Fruit fly (Drosophila melanogaster): Measurements from ENCODE around the gene CG32112.

- TF ChIP-seq Dll (optimal IDR thresholded peaks at IDR 0.05) (no peak), pan (optimal IDR thresholded peaks at IDR 0.05) (no peak), EcR (GFP tag; optimal IDR thresholded peaks at IDR 0.05) (no peak), usp (GFP tag; optimal IDR thresholded peaks at IDR 0.05) (no peak), psq (optimal IDR thresholded peaks at IDR 0.05) (no peak), CG8478 (optimal IDR thresholded peaks at IDR 0.05) (no peak)
Observed at dm6 chr3L:12741608-12742007, at the start of gene CG32112.
